Worm (Caenorhabditis elegans): Measurements from ENCODE around the gene Y42A5A.1.

Y42A5A.1 gene

ce11 chrV:11087119-11087518 is 629 bp upstream of the Y42A5A.1 start (continued):
- no peak for TF ChIP-seq ceh-88 (GFP tag; IDR thresholded peaks at IDR 0.05)
- TF ChIP-seq unc-86 (tag; optimal IDR thresholded peaks at IDR 0.05): no peak
- no peak for TF ChIP-seq mab-9 (GFP tag; IDR thresholded peaks at IDR 0.05)
- TF ChIP-seq tbx-2 (tag; optimal IDR thresholded peaks at IDR 0.05): no peak
- TF ChIP-seq F16B12.6 (tag; optimal IDR thresholded peaks at IDR 0.05): no peak
- TF ChIP-seq sox-4 (tag; optimal IDR thresholded peaks at IDR 0.05): no peak
- no peak for TF ChIP-seq C16A3.4 (tag; optimal IDR thresholded peaks at IDR 0.05)
- TF ChIP-seq nhr-20 (tag; optimal IDR thresholded peaks at IDR 0.05): peak; percentile 40

DNA sequence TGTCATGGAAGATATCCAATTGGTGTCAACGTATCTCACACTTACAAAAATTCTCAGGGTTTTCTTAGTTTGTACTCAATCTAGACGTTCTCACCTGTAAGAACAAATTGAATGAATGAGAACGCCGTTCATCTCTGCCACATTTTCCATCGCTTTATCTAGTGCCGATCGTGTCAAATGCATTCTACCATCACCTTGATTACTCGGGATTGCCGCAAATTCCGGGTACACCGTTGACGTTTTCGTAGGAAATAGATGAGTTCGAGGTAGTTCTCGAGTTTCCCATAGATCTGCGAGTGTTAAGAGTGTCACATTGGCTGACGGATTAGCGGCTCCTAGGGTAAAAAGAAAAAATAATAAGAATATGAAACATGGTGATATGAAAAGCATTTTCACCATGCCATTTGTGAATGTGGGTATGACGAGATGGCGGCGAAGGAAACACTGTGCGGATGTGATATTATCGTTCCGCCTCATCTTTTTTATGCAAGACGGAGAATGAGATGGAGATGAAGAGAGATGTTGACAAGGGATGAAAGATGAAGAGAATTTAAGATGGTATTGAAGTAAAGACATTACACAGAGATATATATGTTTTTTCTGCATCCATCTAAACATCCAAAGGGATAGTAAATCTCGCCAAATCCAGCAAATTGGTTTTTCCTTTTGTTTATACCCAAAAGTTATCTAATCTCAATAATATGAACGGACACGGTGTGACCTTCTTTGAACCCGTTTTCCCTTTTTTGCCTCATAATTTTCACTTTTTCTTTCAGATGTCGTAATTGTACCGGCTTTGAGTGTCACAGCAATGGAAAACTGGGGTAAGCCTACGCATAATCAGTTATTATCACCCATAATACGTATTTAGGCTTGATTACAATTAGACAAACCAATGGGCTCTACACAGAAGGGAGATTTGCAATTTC is 5.7 kb downstream of the Y42A5A.1 start, which contains the start of gene lact-8:
lact-8 (minus strand) TSS at position 445 of the 929 bp plus-strand sequence.
- TF ChIP-seq mab-9 (GFP tag; IDR thresholded peaks at IDR 0.05) (no peak), dsc-1 (tag; optimal IDR thresholded peaks at IDR 0.05) (peak; percentile 25), blmp-1 (tag; optimal IDR thresholded peaks at IDR 0.05) (peak; percentile 56), xbp-1 (tag; optimal IDR thresholded peaks at IDR 0.05) (no peak), hpl-2 (GFP tag; optimal IDR thresholded peaks at IDR 0.05) (no peak), efl-1 (optimal IDR thresholded peaks at IDR 0.05) (no peak), efl-1 (GFP tag; optimal IDR thresholded peaks at IDR 0.05 in 1 of 2) (peak in 1 of 2 experiments; percentile 90), nhr-28 (tag; optimal IDR thresholded peaks at IDR 0.05) (no peak), lin-14 (GFP tag; optimal IDR thresholded peaks at IDR 0.05) (peak; percentile 18)

DNA sequence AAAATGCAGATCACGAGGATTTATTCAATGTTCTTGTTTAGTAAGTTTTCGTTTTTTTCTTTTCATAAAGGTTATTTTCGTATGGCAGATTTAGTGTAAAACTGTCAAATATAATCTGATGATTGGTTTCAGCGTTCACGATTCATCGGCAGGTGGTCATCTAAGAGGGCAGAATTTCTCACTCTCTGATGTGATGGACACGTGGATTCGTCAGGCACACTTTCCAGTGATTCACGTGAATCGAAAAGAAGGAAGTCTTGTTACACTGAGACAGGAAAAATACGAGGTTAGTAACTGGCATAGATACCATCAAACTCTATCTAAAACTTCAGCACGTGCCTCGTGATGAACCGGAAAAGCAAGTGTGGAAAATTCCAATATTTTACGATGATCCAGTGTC is 7.0 kb downstream of the Y42A5A.1 start:
- TF ChIP-seq elt-3 (tag; optimal IDR thresholded peaks at IDR 0.05) (peak in 1 of 6 experiments; percentile 28), swsn-7 (tag; optimal IDR thresholded peaks at IDR 0.05) (no peak), tbx-2 (tag; optimal IDR thresholded peaks at IDR 0.05) (peak; percentile 24), mdl-1 (tag; optimal IDR thresholded peaks at IDR 0.05) (peak in 1 of 2 experiments; percentile 22), nhr-47 (tag; optimal IDR thresholded peaks at IDR 0.05) (no peak), sup-37 (GFP tag; optimal IDR thresholded peaks at IDR 0.05) (no peak), mep-1 (tag; optimal IDR thresholded peaks at IDR 0.05) (no peak), irx-1 (tag; optimal IDR thresholded peaks at IDR 0.05) (no peak), lin-14 (GFP tag; optimal IDR thresholded peaks at IDR 0.05) (peak; percentile 57), lin-35 (GFP tag; optimal IDR thresholded peaks at IDR 0.05) (peak in 1 of 2 experiments; percentile 29), nhr-71 (tag; optimal IDR thresholded peaks at IDR 0.05) (peak; percentile 3), hlh-4 (tag; optimal IDR thresholded peaks at IDR 0.05) (no peak), unc-62 (GFP tag; optimal IDR thresholded peaks at IDR 0.05) (no peak), nhr-28 (tag; optimal IDR thresholded peaks at IDR 0.05) (no peak), nhr-84 (tag; optimal IDR thresholded peaks at IDR 0.05) (no peak), ceh-88 (GFP tag; IDR thresholded peaks at IDR 0.05) (no peak), egl-13 (tag; optimal IDR thresholded peaks at IDR 0.05) (no peak), dpl-1 (GFP tag; optimal IDR thresholded peaks at IDR 0.05) (no peak), blmp-1 (tag; optimal IDR thresholded peaks at IDR 0.05) (peak; percentile 19), nhr-85 (tag) (peak; percentile 81), efl-1 (optimal IDR thresholded peaks at IDR 0.05) (no peak), efl-1 (GFP tag; optimal IDR thresholded peaks at IDR 0.05 in 1 of 2) (peak in 1 of 2 experiments; percentile 39), pqm-1 (tag; optimal IDR thresholded peaks at IDR 0.05) (no peak), nhr-237 (tag; optimal IDR thresholded peaks at IDR 0.05) (no peak), lin-15B (tag; optimal IDR thresholded peaks at IDR 0.05) (no peak), zip-4 (GFP tag; optimal IDR thresholded peaks at IDR 0.05) (no peak), zag-1 (tag; optimal IDR thresholded peaks at IDR 0.05) (no peak), isw-1 (GFP tag; IDR thresholded peaks at IDR 0.05) (no peak), tlp-1 (tag; optimal IDR thresholded peaks at IDR 0.05) (no peak), nhr-20 (tag; optimal IDR thresholded peaks at IDR 0.05) (peak; percentile 26), fkh-10 (GFP tag; optimal IDR thresholded peaks at IDR 0.05) (no peak)
